Worm (Caenorhabditis elegans): ENCODE results near the gene F42E11.3.

- TF ChIP-seq dao-5 (tag; optimal IDR thresholded peaks at IDR 0.05), result no peak
- TF ChIP-seq him-1 (tag; optimal IDR thresholded peaks at IDR 0.05), result no peak
- no peak for TF ChIP-seq W03F9.2 (tag; optimal IDR thresholded peaks at IDR 0.05)
These were observed 6.6 kb downstream of the F42E11.3 start for ce11 chrX:11368845-11369244.

All from whole organism, L4/young adult.